Worm (Caenorhabditis elegans) whole organism, young adult: ENCODE measurements around the gene pei-1.

Experiments used
- C17E4.6 ChIP-seq: fragments of 200-800 bp; sonication (Bioruptor generic); IDR thresholded peaks from 2 replicates; pipeline ENCODE4 v1.3.6; 2022; ENCODE audit warnings: missing genetic modification reagents, missing genetic modification characterization, missing compliant biosample characterization
- F10E7.11 ChIP-seq: sonication (generic microtip); optimal IDR thresholded peaks from 2 replicates; lab custom pipeline; 2017; ENCODE audit warnings: mild to moderate bottlenecking, missing genetic modification characterization, moderate library complexity, missing compliant biosample characterization
- F23B12.7 ChIP-seq: sonication (generic microtip); optimal IDR thresholded peaks from 2 replicates; lab custom pipeline; 2017; ENCODE audit warnings: missing genetic modification characterization, mild to moderate bottlenecking, missing compliant biosample characterization, antibody characterized with exemption, moderate library complexity; ENCODE audit not compliant: insufficient read depth
- F39B2.1 ChIP-seq: fragments of 200-800 bp; sonication (Bioruptor generic); IDR thresholded peaks from 2 replicates; pipeline ENCODE4 v1.3.6; 2022; ENCODE audit warnings: missing genetic modification reagents, missing genetic modification characterization, missing compliant biosample characterization
- F55B11.4 ChIP-seq: sonication (generic microtip); optimal IDR thresholded peaks from 2 replicates; lab custom pipeline; 2016; ENCODE audit warnings: missing compliant biosample characterization, missing genetic modification characterization, borderline replicate concordance; ENCODE audit not compliant: insufficient read depth
- Y67H2A.10 ChIP-seq: fragments of 200-800 bp; sonication (Bioruptor generic); conservative IDR thresholded peaks from 2 replicates; pipeline ENCODE4 v1.3.6; 2022; ENCODE audit warnings: missing genetic modification reagents, missing genetic modification characterization, missing compliant biosample characterization
- Y95B8A.8 ChIP-seq: fragments of 200-800 bp; sonication (Bioruptor generic); IDR thresholded peaks from 2 replicates; pipeline ENCODE4 v1.3.6; 2022; ENCODE audit warnings: missing genetic modification reagents, missing genetic modification characterization, missing compliant biosample characterization
- aptf-2 ChIP-seq: fragments of 200-800 bp; sonication (Bioruptor generic); conservative IDR thresholded peaks from 2 replicates; pipeline ENCODE4 v1.3.6; 2022; ENCODE audit warnings: missing genetic modification reagents, missing genetic modification characterization, missing compliant biosample characterization
- atf-7 ChIP-seq: sonication (generic microtip); optimal IDR thresholded peaks from 2 replicates; lab custom pipeline; 2017; ENCODE audit warnings: mild to moderate bottlenecking, missing genetic modification characterization, missing compliant biosample characterization
- athp-1 ChIP-seq: sonication (generic microtip); optimal IDR thresholded peaks from 2 replicates; lab custom pipeline; 2017; ENCODE audit warnings: mild to moderate bottlenecking, missing genetic modification characterization, missing compliant biosample characterization
- attf-3 ChIP-seq: fragments of 200-800 bp; sonication (Bioruptor generic); conservative IDR thresholded peaks from 2 replicates; pipeline ENCODE4 v1.3.6; 2022; ENCODE audit warnings: missing genetic modification reagents, missing genetic modification characterization, missing compliant biosample characterization
- bed-2 ChIP-seq: fragments of 200-800 bp; sonication (Bioruptor generic); IDR thresholded peaks from 2 replicates; pipeline ENCODE4 v1.3.6; 2022; ENCODE audit warnings: missing genetic modification reagents, missing genetic modification characterization, missing compliant biosample characterization
- cebp-1 ChIP-seq, 2 experiments: fragments of 200-800 bp in 1 of 2; sonication (Bioruptor generic) in 1 of 2; sonication (generic microtip) in 1 of 2; IDR thresholded peaks in 1 of 2; optimal IDR thresholded peaks in 1 of 2; 2 replicates each; pipeline versions ENCODE4 v1.3.6 to Lab custom; 2017 to 2022; ENCODE audit warnings: missing compliant biosample characterization in 2 of 2, missing genetic modification characterization in 2 of 2, mild to moderate bottlenecking in 1 of 2, missing genetic modification reagents in 1 of 2, moderate library complexity in 1 of 2
- cebp-2 ChIP-seq: fragments of 200-800 bp; sonication (Bioruptor generic); IDR thresholded peaks from 2 replicates; pipeline ENCODE4 v1.3.6; 2022; ENCODE audit warnings: missing genetic modification characterization, missing compliant biosample characterization
- ceh-91 ChIP-seq: fragments of 200-800 bp; sonication (Bioruptor generic); IDR thresholded peaks from 2 replicates; pipeline ENCODE4 v1.3.6; 2022; ENCODE audit warnings: missing genetic modification reagents, missing genetic modification characterization, missing compliant biosample characterization
- chd-7 ChIP-seq: sonication (generic microtip); optimal IDR thresholded peaks from 2 replicates; lab custom pipeline; 2016; ENCODE audit warnings: mild to moderate bottlenecking, missing genetic modification characterization, moderate library complexity, missing compliant biosample characterization
- egl-18 ChIP-seq: fragments of 200-800 bp; sonication (Bioruptor generic); IDR thresholded peaks from 2 replicates; pipeline ENCODE4 v1.3.6; 2022; ENCODE audit warnings: missing genetic modification reagents, missing genetic modification characterization, missing compliant biosample characterization
- ekl-4 ChIP-seq: fragments of 200-800 bp; sonication (Bioruptor generic); IDR thresholded peaks from 2 replicates; pipeline ENCODE4 v1.3.6; 2022; ENCODE audit warnings: missing genetic modification reagents, missing genetic modification characterization, missing compliant biosample characterization
- ets-4 ChIP-seq: fragments of 200-800 bp; sonication (Bioruptor generic); optimal IDR thresholded peaks from 2 replicates; lab custom pipeline; 2018; ENCODE audit warnings: mild to moderate bottlenecking, missing genetic modification characterization, missing compliant biosample characterization
- fkh-3 ChIP-seq: sonication (generic microtip); optimal IDR thresholded peaks from 2 replicates; lab custom pipeline; 2016; ENCODE audit warnings: mild to moderate bottlenecking, missing genetic modification characterization, missing compliant biosample characterization
- lin-40 ChIP-seq: sonication (generic microtip); optimal IDR thresholded peaks from 2 replicates; lab custom pipeline; 2016; ENCODE audit warnings: missing genetic modification characterization, mild to moderate bottlenecking, missing compliant biosample characterization, missing genotype, missing genetic modification reagents
- madf-3 ChIP-seq: fragments of 200-800 bp; sonication (Bioruptor generic); IDR thresholded peaks from 2 replicates; pipeline ENCODE4 v1.3.6; 2022; ENCODE audit warnings: missing genetic modification reagents, missing genetic modification characterization, missing compliant biosample characterization
- madf-6 ChIP-seq: fragments of 200-800 bp; sonication (Bioruptor generic); IDR thresholded peaks from 2 replicates; pipeline ENCODE4 v1.3.6; 2022; ENCODE audit warnings: missing genetic modification reagents, missing genetic modification characterization, missing compliant biosample characterization
- mel-28 ChIP-seq: sonication (generic microtip); optimal IDR thresholded peaks from 2 replicates; lab custom pipeline; 2016; ENCODE audit warnings: borderline replicate concordance, mild to moderate bottlenecking, missing genetic modification characterization, missing compliant biosample characterization
- nfyb-1 ChIP-seq: fragments of 200-800 bp; sonication (Bioruptor generic); IDR thresholded peaks from 2 replicates; pipeline ENCODE4 v1.3.6; 2022; ENCODE audit warnings: missing genetic modification reagents, missing genetic modification characterization, missing compliant biosample characterization
- nhr-179 ChIP-seq: sonication (generic microtip); optimal IDR thresholded peaks from 2 replicates; lab custom pipeline; 2016; ENCODE audit warnings: mild to moderate bottlenecking, missing genetic modification characterization, missing compliant biosample characterization
- pbrm-1 ChIP-seq: fragments of 200-800 bp; sonication (Bioruptor generic); IDR thresholded peaks from 2 replicates; pipeline ENCODE4 v1.3.6; 2022; ENCODE audit warnings: missing genetic modification reagents, missing genetic modification characterization, missing compliant biosample characterization
- rec-8 ChIP-seq, 2 experiments: sonication (generic microtip); optimal IDR thresholded peaks; 2 replicates each; lab custom pipeline; 2016; ENCODE audit warnings: mild to moderate bottlenecking in 2 of 2, missing genetic modification characterization in 2 of 2, missing genetic modification reagents in 2 of 2, missing genotype in 2 of 2, missing biosample characterization in 1 of 2, missing compliant biosample characterization in 1 of 2, moderate library complexity in 1 of 2
- sea-2 ChIP-seq: fragments of 200-800 bp; sonication (Bioruptor generic); IDR thresholded peaks from 2 replicates; pipeline ENCODE4 v1.3.6; 2022; ENCODE audit warnings: missing genetic modification characterization, missing compliant biosample characterization
- snpc-1.1 ChIP-seq: sonication (generic microtip); optimal IDR thresholded peaks from 2 replicates; lab custom pipeline; 2017; ENCODE audit warnings: missing genetic modification characterization, mild to moderate bottlenecking, missing compliant biosample characterization, antibody characterized with exemption, moderate library complexity, missing genotype, missing genetic modification reagents; ENCODE audit not compliant: insufficient read depth
- somi-1 ChIP-seq: fragments of 200-800 bp; sonication (Bioruptor generic); optimal IDR thresholded peaks from 2 replicates; lab custom pipeline; 2018; ENCODE audit warnings: mild to moderate bottlenecking, missing genetic modification characterization, missing compliant biosample characterization
- unc-130 ChIP-seq: sonication (generic microtip); optimal IDR thresholded peaks from 2 replicates; lab custom pipeline; 2016; ENCODE audit warnings: missing genetic modification reagents, missing genetic modification characterization, missing compliant biosample characterization
- unc-62 ChIP-seq: fragments of 150-350 bp; optimal IDR thresholded peaks from 2 replicates; lab custom pipeline; 2014; ENCODE audit warnings: missing biosample characterization, missing genetic modification reagents, missing genetic modification characterization
- ztf-3 ChIP-seq: fragments of 200-800 bp; sonication (Bioruptor generic); optimal IDR thresholded peaks from 2 replicates; lab custom pipeline; 2018; ENCODE audit warnings: mild to moderate bottlenecking, missing genetic modification characterization, missing compliant biosample characterization

Gene pei-1

ce11 chrIV:9622272-9622671, 30.0 kb upstream of the pei-1 start, which contains the start of gene W09C2.7:
Gene W09C2.7, minus strand, starts transcription at chrIV:9622372.
- TF ChIP-seq bed-2 (GFP tag; lab: Robert Waterston, UW), result no peak
- no peak for TF ChIP-seq cebp-1 (GFP tag; IDR thresholded peaks at IDR 0.05; lab: Robert Waterston, UW)
- no peak for TF ChIP-seq cebp-1 (tag; optimal IDR thresholded peaks at IDR 0.05; lab: Kevin White, UChicago)
- no peak for TF ChIP-seq mel-28 (tag; lab: Kevin White, UChicago)
- TF ChIP-seq ceh-91 (GFP tag; lab: Robert Waterston, UW), result no peak
- TF ChIP-seq, all 124 proteins: peak for 0

ce11 chrIV:9618836-9619235, 26.5 kb upstream of the pei-1 start:
- no peak for TF ChIP-seq aptf-2

- TF ChIP-seq F39B2.1 (no peak), madf-6 (GFP tag; lab: Robert Waterston, UW) (no peak), atf-7 (tag; lab: Kevin White, UChicago) (no peak), unc-130 (no peak), rec-8 (tag; optimal IDR thresholded peaks at IDR 0.05; lab: Kevin White, UChicago) (no peak), ekl-4 (GFP tag; lab: Robert Waterston, UW) (no peak), somi-1 (no peak)
Observed at ce11 chrIV:9618015-9618414, 25.7 kb upstream of the pei-1 start.

ce11 chrIV:9617358-9617757, 25.0 kb upstream of the pei-1 start:
- TF ChIP-seq pbrm-1 (no peak), rec-8 (tag; optimal IDR thresholded peaks at IDR 0.05; lab: Kevin White, UChicago) (no peak), ztf-3 (GFP tag; lab: Kevin White, UChicago) (no peak), snpc-1.1 (tag; lab: Kevin White, UChicago) (no peak), athp-1 (tag; lab: Kevin White, UChicago) (no peak), Y67H2A.10 (GFP tag; lab: Robert Waterston, UW) (no peak), unc-62 (GFP tag; lab: Kevin White, UChicago) (peak; percentile 53), cebp-2 (GFP tag; lab: Robert Waterston, UW) (no peak)

ce11 chrIV:9615511-9615910, 23.2 kb upstream of the pei-1 start:
- TF ChIP-seq Y95B8A.8 (GFP tag; lab: Robert Waterston, UW) (no peak), aptf-2 (no peak), nfyb-1 (GFP tag; lab: Robert Waterston, UW) (0 out of 2 replicates have a peak, but pooled peaks have one; percentile 3)

- TF ChIP-seq attf-3 (no peak), pbrm-1 (no peak), nhr-179 (no peak), bed-2 (GFP tag; lab: Robert Waterston, UW) (no peak), lin-40 (no peak), chd-7 (tag; lab: Kevin White, UChicago) (no peak), ets-4 (GFP tag; lab: Kevin White, UChicago) (no peak), madf-3 (GFP tag; lab: Robert Waterston, UW) (no peak), F39B2.1 (no peak), F55B11.4 (no peak), C17E4.6 (GFP tag; lab: Robert Waterston, UW) (no peak), F23B12.7 (no peak), F10E7.11 (tag; lab: Kevin White, UChicago) (no peak), sea-2 (GFP tag; lab: Robert Waterston, UW) (no peak), egl-18 (GFP tag; lab: Robert Waterston, UW) (no peak), fkh-3 (tag; lab: Kevin White, UChicago) (no peak)
Observed at ce11 chrIV:9614695-9615094, 22.4 kb upstream of the pei-1 start, which contains the start of gene elt-1. Gene elt-1, plus strand, starts transcription at chrIV:9614995.
